Fruit fly (Drosophila melanogaster): ENCODE data around the gene EndoU.

dm6 chr3R:15920751-15921156 lies 12.6 kb downstream of the EndoU start, which contains the start of gene Fbxl7:
- no peak for TF ChIP-seq CG31441 (GFP tag; IDR thresholded peaks at IDR 0.05)
- no peak for TF ChIP-seq bsh (GFP tag; optimal IDR thresholded peaks at IDR 0.05)
- no peak for TF ChIP-seq Lhr (GFP tag; optimal IDR thresholded peaks at IDR 0.05)
